Worm (Caenorhabditis elegans): Measurements from ENCODE around the gene K02B7.3.

K02B7.3 gene

DNA sequence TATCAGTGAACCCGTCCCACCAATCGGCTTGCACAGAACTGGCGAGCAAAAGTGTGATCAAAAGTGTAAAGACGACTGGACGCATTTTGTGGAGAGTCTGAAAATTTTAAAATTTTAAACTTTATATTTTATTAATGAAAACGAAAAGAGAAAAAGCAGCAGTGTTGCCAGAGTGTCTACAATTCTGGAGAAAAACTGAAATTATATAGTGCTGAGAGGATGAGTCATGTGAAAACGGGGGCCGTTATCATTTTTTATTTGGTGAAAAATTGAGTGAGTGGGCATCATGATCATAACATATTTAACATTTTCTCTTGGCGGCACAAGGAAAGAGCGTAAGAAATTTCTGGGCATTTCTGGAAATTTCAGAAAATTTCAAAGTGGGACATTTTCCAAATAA lies at the start of gene K02B7.3:
Gene K02B7.3 (minus strand): TSS at position 101 of the 400 bp plus-strand sequence.
- TF ChIP-seq nhr-67 (tag; optimal IDR thresholded peaks at IDR 0.05) (no peak), jun-1 (tag; optimal IDR thresholded peaks at IDR 0.05) (no peak), skn-1 (tag; optimal IDR thresholded peaks at IDR 0.05) (no peak), mml-1 (tag; optimal IDR thresholded peaks at IDR 0.05) (no peak), ztf-11 (tag; optimal IDR thresholded peaks at IDR 0.05) (no peak), nhr-77 (tag; optimal IDR thresholded peaks at IDR 0.05) (no peak), lin-39 (tag; optimal IDR thresholded peaks at IDR 0.05) (no peak), snpc-4 (tag; optimal IDR thresholded peaks at IDR 0.05) (no peak), tbx-2 (tag; optimal IDR thresholded peaks at IDR 0.05) (no peak), nhr-12 (tag; optimal IDR thresholded peaks at IDR 0.05) (no peak), mdl-1 (tag; optimal IDR thresholded peaks at IDR 0.05) (no peak), pha-4 (tag; optimal IDR thresholded peaks at IDR 0.05) (no peak), unc-62 (GFP tag; optimal IDR thresholded peaks at IDR 0.05) (no peak), nhr-11 (tag; optimal IDR thresholded peaks at IDR 0.05) (no peak), elt-2 (tag; optimal IDR thresholded peaks at IDR 0.05) (no peak)

DNA sequence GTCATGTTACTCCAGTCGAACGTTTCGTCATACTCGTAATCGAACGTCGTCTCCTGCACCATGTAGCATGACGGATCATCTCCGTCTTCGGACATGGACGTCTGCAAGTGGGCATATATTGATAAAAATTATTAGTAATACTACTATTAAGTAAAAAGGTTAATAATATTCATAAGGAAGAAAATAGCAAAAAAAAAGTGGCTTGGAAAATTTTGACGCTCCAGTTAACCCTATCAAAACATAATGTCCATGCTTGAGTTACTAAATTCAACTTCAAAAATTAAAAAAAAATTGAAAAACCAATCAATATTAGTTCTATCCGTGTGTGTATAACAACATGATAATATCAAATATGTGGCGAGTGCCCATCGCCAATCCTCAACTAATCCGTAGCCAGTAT lies 44.0 kb upstream of the K02B7.3 start, which contains the start of gene npr-34:
Gene npr-34 (minus strand): TSS at position 101 of the 400 bp plus-strand sequence.
- TF ChIP-seq nfya-1 (tag; optimal IDR thresholded peaks at IDR 0.05; ENCODE audit: insufficient read depth) (no peak), zag-1 (tag; optimal IDR thresholded peaks at IDR 0.05) (no peak), elt-2 (tag; optimal IDR thresholded peaks at IDR 0.05) (no peak), eor-1 (tag; optimal IDR thresholded peaks at IDR 0.05) (no peak), jun-1 (tag; optimal IDR thresholded peaks at IDR 0.05) (no peak), nhr-76 (tag; optimal IDR thresholded peaks at IDR 0.05) (no peak), ceh-28 (tag; optimal IDR thresholded peaks at IDR 0.05) (no peak), ztf-4 (tag; optimal IDR thresholded peaks at IDR 0.05) (no peak), pqm-1 (tag; optimal IDR thresholded peaks at IDR 0.05) (no peak), nhr-23 (tag; optimal IDR thresholded peaks at IDR 0.05) (no peak), nhr-25 (tag; optimal IDR thresholded peaks at IDR 0.05) (no peak), hmg-11 (tag; optimal IDR thresholded peaks at IDR 0.05) (no peak), fkh-2 (tag; optimal IDR thresholded peaks at IDR 0.05) (no peak), daf-12 (tag; optimal IDR thresholded peaks at IDR 0.05) (no peak), mdl-1 (tag; optimal IDR thresholded peaks at IDR 0.05) (no peak), ceh-9 (tag; optimal IDR thresholded peaks at IDR 0.05) (no peak)

DNA sequence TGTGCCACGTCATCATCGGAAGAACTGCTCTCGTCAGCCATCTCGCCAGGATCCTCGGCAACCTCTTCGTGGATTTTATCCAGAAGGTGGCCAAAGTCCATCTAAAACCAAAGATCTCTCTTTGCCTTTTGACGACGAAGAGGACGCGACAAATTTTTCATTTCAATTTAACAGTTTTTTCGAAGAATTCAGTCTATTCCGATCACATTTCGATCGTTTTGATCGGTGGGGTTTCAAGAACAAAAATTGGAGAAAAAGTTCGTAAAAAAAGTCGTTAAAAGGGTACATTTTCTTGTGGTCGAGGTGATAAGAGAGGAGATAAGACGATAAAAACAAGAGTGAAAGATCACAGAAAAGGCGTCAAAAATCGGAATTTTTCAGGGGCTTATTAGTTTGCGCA lies 38.3 kb upstream of the K02B7.3 start, which contains the start of gene glna-1:
Gene glna-1 (minus strand): TSS at position 101 of the 400 bp plus-strand sequence.
- TF ChIP-seq unc-39 (tag; optimal IDR thresholded peaks at IDR 0.05) (no peak), nhr-12 (tag; optimal IDR thresholded peaks at IDR 0.05) (no peak), skn-1 (tag; optimal IDR thresholded peaks at IDR 0.05) (no peak), ceh-9 (tag; optimal IDR thresholded peaks at IDR 0.05) (no peak), nhr-43 (tag; optimal IDR thresholded peaks at IDR 0.05; ENCODE audit: poor library complexity, severe bottlenecking) (no peak)

DNA sequence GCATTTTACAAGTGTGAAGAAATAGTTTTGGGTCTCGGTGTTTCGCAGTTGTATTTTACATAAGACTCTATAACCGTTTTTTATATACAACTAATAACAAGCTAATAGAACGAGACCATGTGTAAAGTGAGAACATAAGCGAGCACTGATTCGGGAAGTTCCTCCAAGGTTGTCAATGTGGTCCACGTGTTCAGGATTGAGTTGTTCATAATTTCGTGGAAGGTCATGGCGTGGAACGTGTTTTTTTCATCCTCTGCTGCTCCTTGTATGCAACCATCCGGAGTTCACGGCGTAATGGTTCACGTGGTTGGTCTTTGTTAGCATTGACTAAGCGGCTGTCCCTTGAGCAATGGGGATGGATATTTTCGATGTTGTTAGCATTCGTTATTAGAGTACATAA lies 33.0 kb upstream of the K02B7.3 start:
- TF ChIP-seq snpc-4 (tag; optimal IDR thresholded peaks at IDR 0.05): no peak
- TF ChIP-seq ztf-4 (tag; optimal IDR thresholded peaks at IDR 0.05): no peak
- TF ChIP-seq nhr-28 (tag; optimal IDR thresholded peaks at IDR 0.05): no peak
- no peak for TF ChIP-seq nhr-11 (tag; optimal IDR thresholded peaks at IDR 0.05)
- TF ChIP-seq ceh-16 (tag; optimal IDR thresholded peaks at IDR 0.05): no peak
- no peak for TF ChIP-seq nhr-25 (tag; optimal IDR thresholded peaks at IDR 0.05)
- TF ChIP-seq eor-1 (tag; optimal IDR thresholded peaks at IDR 0.05): no peak
- TF ChIP-seq nhr-23 (tag; optimal IDR thresholded peaks at IDR 0.05): no peak
- TF ChIP-seq fos-1 (tag; optimal IDR thresholded peaks at IDR 0.05): no peak
- no peak for TF ChIP-seq nhr-67 (tag; optimal IDR thresholded peaks at IDR 0.05)
- TF ChIP-seq unc-39 (tag; optimal IDR thresholded peaks at IDR 0.05): no peak
- no peak for TF ChIP-seq mml-1 (tag; optimal IDR thresholded peaks at IDR 0.05)
- no peak for TF ChIP-seq lin-15B (tag; optimal IDR thresholded peaks at IDR 0.05)
- TF ChIP-seq zag-1 (tag; optimal IDR thresholded peaks at IDR 0.05): no peak
- TF ChIP-seq fkh-2 (tag; optimal IDR thresholded peaks at IDR 0.05): no peak
- TF ChIP-seq elt-1 (tag; optimal IDR thresholded peaks at IDR 0.05): no peak

DNA sequence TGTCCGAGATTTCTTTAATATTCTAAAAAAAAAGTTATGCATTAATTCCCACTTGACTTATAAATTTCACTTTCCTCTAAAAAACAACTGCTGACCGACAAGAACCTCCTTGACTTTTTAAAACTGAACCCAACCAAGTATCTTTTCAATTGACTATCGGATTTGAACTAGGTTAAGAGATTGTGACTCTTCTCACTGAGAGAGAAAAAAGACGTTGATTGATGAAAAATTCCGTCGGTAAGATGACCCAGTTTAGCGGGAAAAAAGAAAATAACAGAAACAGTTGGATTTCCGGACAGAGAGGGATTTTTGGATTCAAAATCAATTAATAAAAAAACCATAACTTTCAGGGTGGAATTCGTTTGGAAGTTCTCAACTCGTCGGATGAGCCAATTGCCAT lies 11.4 kb upstream of the K02B7.3 start:
- TF ChIP-seq nhr-23 (tag; optimal IDR thresholded peaks at IDR 0.05) (peak; percentile 62), pqm-1 (tag; optimal IDR thresholded peaks at IDR 0.05) (no peak), ceh-16 (tag; optimal IDR thresholded peaks at IDR 0.05) (no peak)

Data from whole organism, L3 larva.